Worm (Caenorhabditis elegans): Measurements from ENCODE around the gene somi-1.

- TF ChIP-seq him-1 (tag; optimal IDR thresholded peaks at IDR 0.05) (no peak), W03F9.2 (tag; optimal IDR thresholded peaks at IDR 0.05) (no peak)
Observed at ce11 chrV:13390936-13391335, 259 bp downstream of the somi-1 start.
